Fruit fly (Drosophila melanogaster): ENCODE data around the gene Set8.
A peak's percentile ranks its signal among the peaks of the same experiment; 100 is the strongest.

Set8 gene

DNA sequence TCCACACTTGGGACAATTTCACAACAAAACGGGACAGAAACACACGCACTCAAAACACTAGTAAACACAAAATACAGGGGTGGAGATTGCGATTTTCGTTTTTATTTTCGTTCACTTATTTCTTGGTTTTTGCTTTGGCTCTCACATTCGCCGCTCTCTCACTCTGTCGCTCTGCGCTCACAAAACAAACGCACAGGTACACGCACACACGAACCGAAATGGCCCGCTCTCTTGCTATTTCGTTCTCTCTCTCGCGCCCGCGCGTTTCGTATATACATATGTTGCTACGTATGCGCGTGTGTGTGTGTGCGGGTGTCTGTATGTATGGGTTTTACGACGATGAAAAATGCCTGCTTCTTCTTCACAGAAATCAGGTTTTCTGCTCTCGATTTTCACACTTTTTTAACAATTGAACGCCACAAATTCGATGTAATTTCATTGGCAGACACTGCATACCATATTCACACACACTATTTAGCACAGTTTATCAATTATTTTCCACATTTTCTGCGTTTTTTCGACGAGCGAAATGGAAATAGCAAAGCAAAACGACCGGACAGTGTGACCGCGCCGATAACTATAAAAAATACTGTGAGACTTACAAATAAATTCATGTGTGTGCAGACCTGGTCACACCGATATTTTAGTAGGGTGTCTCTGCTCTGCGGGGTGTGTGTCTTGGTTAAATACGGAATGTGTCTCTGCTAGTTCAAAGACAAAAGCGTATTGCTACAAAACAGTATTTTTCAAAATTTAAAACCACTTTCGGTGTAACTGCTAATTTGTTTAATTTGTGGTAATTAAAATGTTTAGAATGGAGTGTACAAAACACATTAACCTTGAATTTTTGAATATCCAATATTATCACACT lies 29.3 kb upstream of the Set8 start, which contains the start of gene trx (continued):
- no peak for TF ChIP-seq CG11085 (GFP tag; IDR thresholded peaks at IDR 0.05)
- no peak for TF ChIP-seq Tbp (GFP tag; optimal IDR thresholded peaks at IDR 0.05)
- no peak for TF ChIP-seq ken (GFP tag; IDR thresholded peaks at IDR 0.05)
- no peak for TF ChIP-seq sr (GFP tag; IDR thresholded peaks at IDR 0.05)
- TF ChIP-seq sd (tag; optimal IDR thresholded peaks at IDR 0.05), result peak; percentile 98
- no peak for TF ChIP-seq CG10654 (GFP tag; optimal IDR thresholded peaks at IDR 0.05)
- peak; percentile 3 for TF ChIP-seq CG12299 (tag; optimal IDR thresholded peaks at IDR 0.05)
- TF ChIP-seq Dad (GFP tag; optimal IDR thresholded peaks at IDR 0.05), result peak; percentile 5
- TF ChIP-seq Oaz (GFP tag; IDR thresholded peaks at IDR 0.05), result no peak
- no peak for TF ChIP-seq sc (optimal IDR thresholded peaks at IDR 0.05)
- no peak for TF ChIP-seq sc (GFP tag; optimal IDR thresholded peaks at IDR 0.05)
- no peak for TF ChIP-seq CG30403 (GFP tag; optimal IDR thresholded peaks at IDR 0.05)
- TF ChIP-seq Neu2 (GFP tag; optimal IDR thresholded peaks at IDR 0.05; ENCODE audit: borderline replicate concordance), result no peak
- TF ChIP-seq CG12155 (GFP tag; optimal IDR thresholded peaks at IDR 0.05), result no peak
- TF ChIP-seq tap (tag; optimal IDR thresholded peaks at IDR 0.05), result no peak
- no peak for TF ChIP-seq toy (GFP tag; IDR thresholded peaks at IDR 0.05)
- no peak for TF ChIP-seq CG4282 (GFP tag; optimal IDR thresholded peaks at IDR 0.05)
- no peak for TF ChIP-seq jing (GFP tag; optimal IDR thresholded peaks at IDR 0.05)
- TF ChIP-seq br (optimal IDR thresholded peaks at IDR 0.05), result no peak
- no peak for TF ChIP-seq slou (GFP tag; optimal IDR thresholded peaks at IDR 0.05)
- no peak for TF ChIP-seq usp (GFP tag; optimal IDR thresholded peaks at IDR 0.05)
- TF ChIP-seq Stat92E (GFP tag; optimal IDR thresholded peaks at IDR 0.05), result peak in 1 of 3 experiments; percentile 84
- no peak for TF ChIP-seq zen2 (GFP tag; IDR thresholded peaks at IDR 0.05; ENCODE audit: partially characterized antibody)
- TF ChIP-seq CG13624 (GFP tag; optimal IDR thresholded peaks at IDR 0.05), result no peak

- TF ChIP-seq mirr (GFP tag; optimal IDR thresholded peaks at IDR 0.05), result peak; percentile 85
- no peak for TF ChIP-seq pan (optimal IDR thresholded peaks at IDR 0.05)
- peak in 1 of 2 experiments; percentile 25 for TF ChIP-seq pan (GFP tag; optimal IDR thresholded peaks at IDR 0.05 in 1 of 2, IDR thresholded peaks at IDR 0.05 in 1 of 2)
- TF ChIP-seq pho (GFP tag; optimal IDR thresholded peaks at IDR 0.05), result no peak
- TF ChIP-seq sd (tag; optimal IDR thresholded peaks at IDR 0.05), result peak; percentile 83
- TF ChIP-seq Hey (tag; optimal IDR thresholded peaks at IDR 0.05), result peak; percentile 78
- TF ChIP-seq sug (tag; optimal IDR thresholded peaks at IDR 0.05), result peak; percentile 42
- no peak for TF ChIP-seq grau (tag; optimal IDR thresholded peaks at IDR 0.05)
- peak; percentile 70 for TF ChIP-seq CG34376 (GFP tag; optimal IDR thresholded peaks at IDR 0.05)
- no peak for TF ChIP-seq schlank (tag; optimal IDR thresholded peaks at IDR 0.05)
- TF ChIP-seq lab (GFP tag; optimal IDR thresholded peaks at IDR 0.05), result no peak
- 0 out of 4 replicates have a peak, but pooled peaks have one; percentile 4 for TF ChIP-seq chinmo (GFP tag; IDR thresholded peaks at IDR 0.05; ENCODE audit: partially characterized antibody)
- TF ChIP-seq exex (tag; optimal IDR thresholded peaks at IDR 0.05), result peak; percentile 80
- peak; percentile 38 for TF ChIP-seq Med (GFP tag)
- 0 out of 2 replicates have a peak, but pooled peaks have one; percentile 14 for TF ChIP-seq CG5953 (GFP tag; IDR thresholded peaks at IDR 0.05)
- no peak for TF ChIP-seq Awh (GFP tag; IDR thresholded peaks at IDR 0.05)
- TF ChIP-seq CG6254 (GFP tag; optimal IDR thresholded peaks at IDR 0.05), result peak; percentile 53
- TF ChIP-seq CG10147 (GFP tag; optimal IDR thresholded peaks at IDR 0.05), result no peak
- TF ChIP-seq CG9437 (GFP tag; optimal IDR thresholded peaks at IDR 0.05), result no peak
- TF ChIP-seq CG8290 (GFP tag; optimal IDR thresholded peaks at IDR 0.05), result no peak
- peak in 1 of 2 experiments; percentile 10 for TF ChIP-seq CG8290 (tag; optimal IDR thresholded peaks at IDR 0.05)
These were observed 27.9 kb upstream of the Set8 start for dm6 chr3R:14287980-14288379.

Data from whole organism, embryonic.